Worm (Caenorhabditis elegans) whole organism, L1 larva: ENCODE data around the gene C18H9.5.

Experiments used
- C04F5.9 ChIP-seq: sonication (generic microtip); optimal IDR thresholded peaks from 2 replicates; lab custom pipeline; 2016; ENCODE audit warnings: missing genetic modification characterization, missing compliant biosample characterization
- C16A3.4 ChIP-seq: fragments of 150-350 bp; optimal IDR thresholded peaks from 2 replicates; lab custom pipeline; 2014; ENCODE audit warnings: missing biosample characterization, missing genetic modification characterization
- Y116A8C.19 ChIP-seq: sonication (generic microtip); optimal IDR thresholded peaks from 2 replicates; lab custom pipeline; 2016; ENCODE audit warnings: missing compliant biosample characterization, missing genetic modification characterization, borderline replicate concordance
- aha-1 ChIP-seq: fragments of 150-350 bp; optimal IDR thresholded peaks from 2 replicates; lab custom pipeline; 2014; ENCODE audit warnings: missing biosample characterization, missing genetic modification characterization
- ceh-63 ChIP-seq: fragments of 200-800 bp; sonication (Bioruptor generic); optimal IDR thresholded peaks from 2 replicates; lab custom pipeline; 2018; ENCODE audit warnings: mild to moderate bottlenecking, missing genetic modification characterization, missing compliant biosample characterization
- ceh-88 ChIP-seq: fragments of 200-800 bp; sonication (Bioruptor generic); IDR thresholded peaks from 2 replicates; pipeline ENCODE4 v1.3.6; 2022; ENCODE audit warnings: missing genetic modification characterization, missing compliant biosample characterization
- ces-1 ChIP-seq: fragments of 150-350 bp; optimal IDR thresholded peaks from 2 replicates; lab custom pipeline; 2014; ENCODE audit warnings: missing biosample characterization, missing genetic modification reagents, missing genetic modification characterization
- dpl-1 ChIP-seq, 3 experiments: fragments of 150-350 bp in 2 of 3; sonication (generic microtip) in 1 of 3; optimal IDR thresholded peaks; 2 replicates each; lab custom pipeline; 2014 to 2017; ENCODE audit warnings: missing biosample characterization in 3 of 3, missing genetic modification characterization in 3 of 3, missing genetic modification reagents in 3 of 3
- dsc-1 ChIP-seq: sonication (generic microtip); optimal IDR thresholded peaks from 2 replicates; lab custom pipeline; 2016; ENCODE audit warnings: mild to moderate bottlenecking, missing genetic modification characterization, missing compliant biosample characterization
- efl-3 ChIP-seq: fragments of 200-800 bp; sonication (Bioruptor generic); optimal IDR thresholded peaks from 2 replicates; lab custom pipeline; 2018; ENCODE audit warnings: mild to moderate bottlenecking, missing genetic modification characterization, missing compliant biosample characterization
- fkh-4 ChIP-seq: sonication (generic microtip); optimal IDR thresholded peaks from 2 replicates; lab custom pipeline; 2016; ENCODE audit warnings: missing compliant biosample characterization, missing genetic modification characterization, borderline replicate concordance
- grh-1 ChIP-seq: fragments of 200-800 bp; sonication (Bioruptor generic); IDR thresholded peaks from 2 replicates; pipeline ENCODE4 v1.3.6; 2022; ENCODE audit warnings: missing genetic modification reagents, missing genetic modification characterization, missing compliant biosample characterization
- hlh-17 ChIP-seq: fragments of 200-800 bp; sonication (Bioruptor generic); optimal IDR thresholded peaks from 2 replicates; lab custom pipeline; 2018; ENCODE audit warnings: missing genetic modification characterization, mild to moderate bottlenecking, missing compliant biosample characterization, moderate library complexity, borderline replicate concordance
- irx-1 ChIP-seq: sonication (generic microtip); optimal IDR thresholded peaks from 2 replicates; lab custom pipeline; 2016; ENCODE audit warnings: missing genetic modification characterization, missing compliant biosample characterization
- isw-1 ChIP-seq: fragments of 200-800 bp; sonication (Bioruptor generic); IDR thresholded peaks from 2 replicates; pipeline ENCODE4 v1.3.6; 2022; ENCODE audit warnings: missing genetic modification characterization, missing compliant biosample characterization
- jun-1 ChIP-seq: fragments of 150-350 bp; optimal IDR thresholded peaks from 2 replicates; lab custom pipeline; 2014; ENCODE audit warnings: missing biosample characterization, missing genetic modification reagents, missing genetic modification characterization
- lin-14 ChIP-seq: fragments of 200-800 bp; sonication (Bioruptor generic); optimal IDR thresholded peaks from 2 replicates; lab custom pipeline; 2018; ENCODE audit warnings: mild to moderate bottlenecking, missing genetic modification characterization, moderate library complexity, missing compliant biosample characterization
- lin-35 ChIP-seq, 2 experiments: fragments of 150-350 bp; optimal IDR thresholded peaks; 2 replicates each; lab custom pipeline; 2014; ENCODE audit warnings: missing biosample characterization in 2 of 2, missing genetic modification characterization in 2 of 2, missing genetic modification reagents in 2 of 2
- lin-39 ChIP-seq: fragments of 150-350 bp; optimal IDR thresholded peaks from 2 replicates; lab custom pipeline; 2014; ENCODE audit warnings: missing biosample characterization, missing genetic modification reagents, missing genetic modification characterization
- lsy-2 ChIP-seq, 2 experiments: fragments of 150-350 bp; optimal IDR thresholded peaks; 2 replicates each; lab custom pipeline; 2014; ENCODE audit warnings: missing biosample characterization in 2 of 2, missing genetic modification characterization in 2 of 2
- mdl-1 ChIP-seq, 2 experiments: fragments of 150-350 bp; optimal IDR thresholded peaks; 2 replicates each; lab custom pipeline; 2014 to 2017; ENCODE audit warnings: missing biosample characterization in 2 of 2, missing genetic modification characterization in 2 of 2, inconsistent platforms in 1 of 2
- nhr-12 ChIP-seq: sonication (generic microtip); optimal IDR thresholded peaks from 2 replicates; lab custom pipeline; 2017; ENCODE audit warnings: missing biosample characterization, missing genetic modification characterization
- nhr-19 ChIP-seq: fragments of 200-800 bp; sonication (Bioruptor generic); conservative IDR thresholded peaks from 2 replicates; pipeline ENCODE4 v1.3.6; 2022; ENCODE audit warnings: missing genetic modification characterization, missing compliant biosample characterization
- nhr-20 ChIP-seq: sonication (generic microtip); optimal IDR thresholded peaks from 2 replicates; lab custom pipeline; 2016; ENCODE audit warnings: mild to moderate bottlenecking, missing genetic modification characterization, missing compliant biosample characterization
- nhr-28 ChIP-seq: fragments of 150-350 bp; optimal IDR thresholded peaks from 2 replicates; lab custom pipeline; 2014; ENCODE audit warnings: missing biosample characterization, missing genetic modification characterization
- nhr-47 ChIP-seq: sonication (generic microtip); optimal IDR thresholded peaks from 2 replicates; lab custom pipeline; 2016; ENCODE audit warnings: mild to moderate bottlenecking, missing genetic modification characterization, moderate library complexity, missing compliant biosample characterization
- nhr-76 ChIP-seq: sonication (generic microtip); optimal IDR thresholded peaks from 2 replicates; lab custom pipeline; 2017; ENCODE audit warnings: missing biosample characterization, missing genetic modification characterization
- nhr-84 ChIP-seq: sonication (generic microtip); optimal IDR thresholded peaks from 2 replicates; lab custom pipeline; 2017; ENCODE audit warnings: missing biosample characterization, missing genetic modification characterization
- nhr-85 ChIP-seq: sonication (generic microtip); peaks from one replicate; lab custom pipeline; 2016; ENCODE audit warnings: missing genetic modification characterization, inconsistent platforms, missing compliant biosample characterization
- nhr-90 ChIP-seq: sonication (generic microtip); optimal IDR thresholded peaks from 2 replicates; lab custom pipeline; 2016; ENCODE audit warnings: mild to moderate bottlenecking, missing genetic modification characterization, missing compliant biosample characterization; ENCODE audit not compliant: poor library complexity
- pag-3 ChIP-seq: sonication (generic microtip); optimal IDR thresholded peaks from 2 replicates; lab custom pipeline; 2017; ENCODE audit warnings: missing genetic modification characterization, mild to moderate bottlenecking, missing compliant biosample characterization, antibody characterized with exemption, borderline replicate concordance; ENCODE audit not compliant: insufficient read depth
- pax-3 ChIP-seq: fragments of 200-800 bp; sonication (Bioruptor generic); optimal IDR thresholded peaks from 2 replicates; lab custom pipeline; 2018; ENCODE audit warnings: mild to moderate bottlenecking, missing genetic modification characterization, moderate library complexity, missing compliant biosample characterization
- skn-1 ChIP-seq: fragments of 150-350 bp; optimal IDR thresholded peaks from 2 replicates; lab custom pipeline; 2014; ENCODE audit warnings: missing biosample characterization, missing genetic modification characterization
- snpc-4 ChIP-seq: fragments of 150-350 bp; optimal IDR thresholded peaks from 2 replicates; lab custom pipeline; 2014; ENCODE audit warnings: missing biosample characterization, missing genetic modification characterization
- sox-4 ChIP-seq: sonication (generic microtip); optimal IDR thresholded peaks from 2 replicates; lab custom pipeline; 2016; ENCODE audit warnings: missing genetic modification characterization, missing compliant biosample characterization
- swsn-7 ChIP-seq: sonication (generic microtip); optimal IDR thresholded peaks from 2 replicates; lab custom pipeline; 2016; ENCODE audit warnings: missing genetic modification characterization, missing compliant biosample characterization
- tlp-1 ChIP-seq: fragments of 150-350 bp; optimal IDR thresholded peaks from 2 replicates; lab custom pipeline; 2014; ENCODE audit warnings: missing biosample characterization, missing genetic modification characterization
- unc-130 ChIP-seq: fragments of 150-350 bp; optimal IDR thresholded peaks from 2 replicates; lab custom pipeline; 2017; ENCODE audit warnings: missing biosample characterization, missing genetic modification characterization, inconsistent platforms
- unc-30 ChIP-seq: sonication (generic microtip); optimal IDR thresholded peaks from 2 replicates; lab custom pipeline; 2017; ENCODE audit warnings: missing biosample characterization, missing genetic modification characterization
- unc-62 ChIP-seq: fragments of 150-350 bp; optimal IDR thresholded peaks from 2 replicates; lab custom pipeline; 2014; ENCODE audit warnings: missing biosample characterization, missing genetic modification reagents, missing genetic modification characterization
- unc-86 ChIP-seq: sonication (generic microtip); optimal IDR thresholded peaks from 2 replicates; lab custom pipeline; 2016; ENCODE audit warnings: missing genetic modification characterization, missing compliant biosample characterization
- unc-98 ChIP-seq: fragments of 200-800 bp; sonication (Bioruptor generic); IDR thresholded peaks from 2 replicates; pipeline ENCODE4 v1.3.6; 2022; ENCODE audit warnings: missing genetic modification characterization, missing compliant biosample characterization
- zip-4 ChIP-seq: fragments of 200-800 bp; sonication (Bioruptor generic); optimal IDR thresholded peaks from 2 replicates; lab custom pipeline; 2018; ENCODE audit warnings: mild to moderate bottlenecking, missing genetic modification characterization, moderate library complexity, missing compliant biosample characterization

C18H9.5 gene

ce11 chrII:6707496-6708260 is 12.3 kb upstream of the C18H9.5 start (continued):
- TF ChIP-seq unc-98 (no peak), nhr-47 (tag; lab: Kevin White, UChicago) (peak; percentile 24), lin-39 (tag; lab: Kevin White, UChicago) (peak; percentile 85), nhr-85 (no peak), isw-1 (no peak), nhr-12 (tag; lab: Kevin White, UChicago) (no peak), pag-3 (tag; lab: Kevin White, UChicago) (no peak), unc-130 (tag; lab: Kevin White, UChicago) (peak; percentile 50), snpc-4 (tag; lab: Kevin White, UChicago) (no peak), nhr-90 (tag; lab: Kevin White, UChicago) (no peak), sox-4 (tag; lab: Kevin White, UChicago) (no peak), aha-1 (no peak), lin-14 (GFP tag; lab: Kevin White, UChicago) (peak; percentile 92), nhr-20 (tag; lab: Kevin White, UChicago) (peak; percentile 3), efl-3 (no peak), unc-62 (no peak), Y116A8C.19 (no peak), swsn-7 (tag; lab: Kevin White, UChicago) (peak; percentile 20), tlp-1 (tag; lab: Kevin White, UChicago) (no peak), irx-1 (tag; lab: Kevin White, UChicago) (peak; percentile 5), fkh-4 (tag; lab: Kevin White, UChicago) (no peak), nhr-19 (GFP tag; lab: Robert Waterston, UW) (peak; percentile 40; the same call in 1 of the 2 replicates), ceh-63 (GFP tag; lab: Kevin White, UChicago) (no peak), dpl-1 (GFP tag; optimal IDR thresholded peaks at IDR 0.05; lab: Kevin White, UChicago) (no peak), unc-86 (tag; lab: Kevin White, UChicago) (peak; percentile 5), hlh-17 (no peak), dsc-1 (tag; lab: Kevin White, UChicago) (peak; percentile 61), C04F5.9 (tag; lab: Kevin White, UChicago) (no peak), skn-1 (tag; lab: Kevin White, UChicago) (no peak), unc-30 (no peak), mdl-1 (tag; optimal IDR thresholded peaks at IDR 0.05; lab: Kevin White, UChicago) (no peak), nhr-76 (tag; lab: Kevin White, UChicago) (no peak), ceh-88 (no peak), lsy-2 (tag; optimal IDR thresholded peaks at IDR 0.05; lab: Kevin White, UChicago) (peak in 1 of 2 experiments; percentile 33), C16A3.4 (tag; lab: Kevin White, UChicago) (no peak), grh-1 (GFP tag; lab: Robert Waterston, UW) (no peak), lin-35 (GFP tag; optimal IDR thresholded peaks at IDR 0.05; lab: Kevin White, UChicago) (peak in 1 of 2 experiments; percentile 2), pax-3 (no peak), nhr-84 (tag; lab: Kevin White, UChicago) (no peak), ces-1 (GFP tag; lab: Kevin White, UChicago) (no peak), jun-1 (tag; lab: Kevin White, UChicago) (no peak), nhr-28 (tag; lab: Kevin White, UChicago) (no peak), zip-4 (GFP tag; lab: Kevin White, UChicago) (no peak)
